Fruit fly (Drosophila melanogaster): Measurements from ENCODE around the gene kar.

DNA sequence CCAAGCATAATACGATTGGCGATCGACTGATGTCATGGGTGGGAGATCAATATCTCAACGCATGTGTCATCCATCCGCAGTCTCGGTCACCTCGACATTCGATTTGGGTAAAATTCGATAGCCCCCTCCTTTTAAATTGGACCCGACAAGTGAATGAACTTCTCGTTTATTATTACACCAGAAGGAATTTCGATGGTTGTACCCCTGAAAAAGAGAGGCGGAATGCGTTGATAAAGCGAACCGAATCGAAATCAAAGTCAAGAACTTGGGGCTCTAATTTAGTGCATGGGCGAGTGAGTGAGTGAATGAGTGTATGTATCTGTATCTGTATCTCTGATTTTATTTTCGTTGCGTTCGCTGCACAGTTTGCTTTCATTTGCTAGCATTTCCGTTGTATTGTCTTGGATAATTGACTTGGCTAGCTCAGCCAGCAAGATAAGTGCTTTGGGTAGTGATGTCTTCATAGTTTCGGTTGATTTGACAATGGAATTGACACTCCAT lies 12.9 kb upstream of the kar start:
- TF ChIP-seq psq (optimal IDR thresholded peaks at IDR 0.05), result no peak
- no peak for TF ChIP-seq Dll (optimal IDR thresholded peaks at IDR 0.05)
- TF ChIP-seq EcR (GFP tag; optimal IDR thresholded peaks at IDR 0.05), result no peak
